Worm (Caenorhabditis elegans): Measurements from ENCODE around the gene lntl-1.

Gene lntl-1

DNA sequence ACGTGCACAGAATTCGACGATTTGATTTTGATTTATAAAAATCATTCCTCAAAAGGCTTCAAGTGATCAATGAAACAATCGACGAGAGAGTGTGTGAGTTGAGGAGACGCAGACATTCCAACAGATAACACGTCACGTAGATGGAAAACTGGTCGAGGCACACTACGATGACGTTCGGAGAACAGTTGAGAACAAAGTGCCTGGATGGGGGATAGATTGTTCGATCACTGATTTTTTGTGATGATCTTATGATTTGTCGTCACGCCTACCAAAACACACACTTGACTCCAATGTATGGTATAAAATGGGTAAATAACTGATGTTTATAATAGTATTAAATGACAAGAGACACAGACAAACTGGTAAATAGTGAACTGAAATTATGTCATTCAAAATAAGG is 28.6 kb downstream of the lntl-1 start:
- no peak for TF ChIP-seq nhr-12 (tag; optimal IDR thresholded peaks at IDR 0.05)
- TF ChIP-seq pax-3 (tag; optimal IDR thresholded peaks at IDR 0.05), result no peak
- TF ChIP-seq aly-2 (tag; optimal IDR thresholded peaks at IDR 0.05), result no peak
- TF ChIP-seq lin-39 (tag; optimal IDR thresholded peaks at IDR 0.05), result no peak
- TF ChIP-seq nhr-237 (tag; optimal IDR thresholded peaks at IDR 0.05), result no peak
- TF ChIP-seq ztf-11 (tag; optimal IDR thresholded peaks at IDR 0.05), result no peak
- TF ChIP-seq elt-3 (tag; optimal IDR thresholded peaks at IDR 0.05), result peak in 2 of 6 experiments; percentile 33 to 34
- TF ChIP-seq zag-1 (tag; optimal IDR thresholded peaks at IDR 0.05), result no peak
- TF ChIP-seq lsy-2 (tag; optimal IDR thresholded peaks at IDR 0.05), result no peak
- TF ChIP-seq snpc-4 (tag; optimal IDR thresholded peaks at IDR 0.05), result no peak
- TF ChIP-seq mab-9 (GFP tag; IDR thresholded peaks at IDR 0.05), result no peak
- no peak for TF ChIP-seq hpl-2 (GFP tag; optimal IDR thresholded peaks at IDR 0.05)
- no peak for TF ChIP-seq nhr-77 (tag; optimal IDR thresholded peaks at IDR 0.05)
- no peak for TF ChIP-seq ceh-82 (tag; optimal IDR thresholded peaks at IDR 0.05)
- no peak for TF ChIP-seq hlh-4 (tag; optimal IDR thresholded peaks at IDR 0.05)
- TF ChIP-seq tlp-1 (tag; optimal IDR thresholded peaks at IDR 0.05), result no peak
- no peak for TF ChIP-seq sox-4 (tag; optimal IDR thresholded peaks at IDR 0.05)
- TF ChIP-seq fkh-10 (GFP tag; optimal IDR thresholded peaks at IDR 0.05), result no peak
- TF ChIP-seq sptf-1 (tag; optimal IDR thresholded peaks at IDR 0.05), result no peak
- no peak for TF ChIP-seq ets-5 (GFP tag; IDR thresholded peaks at IDR 0.05)
- TF ChIP-seq unc-86 (tag; optimal IDR thresholded peaks at IDR 0.05), result no peak
- no peak for TF ChIP-seq nhr-84 (tag; optimal IDR thresholded peaks at IDR 0.05)
- TF ChIP-seq mdl-1 (tag; optimal IDR thresholded peaks at IDR 0.05), result peak in 1 of 2 experiments; percentile 66
- TF ChIP-seq ceh-90 (tag; optimal IDR thresholded peaks at IDR 0.05), result no peak
- no peak for TF ChIP-seq alr-1 (tag; optimal IDR thresholded peaks at IDR 0.05; ENCODE audit: borderline replicate concordance)
- no peak for TF ChIP-seq pqm-1 (tag; optimal IDR thresholded peaks at IDR 0.05)
- no peak for TF ChIP-seq unc-30 (tag; optimal IDR thresholded peaks at IDR 0.05)
- TF ChIP-seq blmp-1 (tag; optimal IDR thresholded peaks at IDR 0.05), result peak; percentile 3
- peak; percentile 93 for TF ChIP-seq nhr-71 (tag; optimal IDR thresholded peaks at IDR 0.05)
- TF ChIP-seq fos-1 (tag; optimal IDR thresholded peaks at IDR 0.05), result no peak
- no peak for TF ChIP-seq ces-1 (GFP tag; optimal IDR thresholded peaks at IDR 0.05)
- TF ChIP-seq unc-130 (tag; optimal IDR thresholded peaks at IDR 0.05), result no peak
- TF ChIP-seq Y116A8C.19 (tag; optimal IDR thresholded peaks at IDR 0.05; ENCODE audit: borderline replicate concordance), result no peak
- TF ChIP-seq nhr-11 (tag; optimal IDR thresholded peaks at IDR 0.05), result no peak
- TF ChIP-seq efl-3 (GFP tag; optimal IDR thresholded peaks at IDR 0.05), result no peak
- no peak for TF ChIP-seq dsc-1 (tag; optimal IDR thresholded peaks at IDR 0.05)
- peak; percentile 52 for TF ChIP-seq elt-2 (tag; optimal IDR thresholded peaks at IDR 0.05)
- TF ChIP-seq irx-1 (tag; optimal IDR thresholded peaks at IDR 0.05), result no peak
- TF ChIP-seq egl-13 (tag; optimal IDR thresholded peaks at IDR 0.05), result no peak
- peak in 1 of 2 experiments; percentile 58 for TF ChIP-seq lin-35 (GFP tag; optimal IDR thresholded peaks at IDR 0.05)
- TF ChIP-seq C04F5.9 (tag; optimal IDR thresholded peaks at IDR 0.05), result no peak
- no peak for TF ChIP-seq C34B4.2 (tag; optimal IDR thresholded peaks at IDR 0.05)
- peak; percentile 62 for TF ChIP-seq snu-23 (GFP tag; optimal IDR thresholded peaks at IDR 0.05)
- no peak for TF ChIP-seq mef-2 (tag; optimal IDR thresholded peaks at IDR 0.05)
- TF ChIP-seq hlh-17 (GFP tag; optimal IDR thresholded peaks at IDR 0.05; ENCODE audit: borderline replicate concordance), result no peak
- TF ChIP-seq egl-27 (tag; optimal IDR thresholded peaks at IDR 0.05), result no peak
- peak in 1 of 3 experiments; percentile 23 for TF ChIP-seq dpl-1 (GFP tag; optimal IDR thresholded peaks at IDR 0.05)
- no peak for TF ChIP-seq lir-3 (tag; optimal IDR thresholded peaks at IDR 0.05; ENCODE audit: poor library complexity)
- TF ChIP-seq isw-1 (GFP tag; IDR thresholded peaks at IDR 0.05), result no peak
- no peak for TF ChIP-seq C16A3.4 (tag; optimal IDR thresholded peaks at IDR 0.05)
- no peak for TF ChIP-seq ceh-88 (GFP tag; IDR thresholded peaks at IDR 0.05)
- TF ChIP-seq unc-98 (GFP tag; IDR thresholded peaks at IDR 0.05), result no peak
- no peak for TF ChIP-seq nhr-28 (tag; optimal IDR thresholded peaks at IDR 0.05)
- TF ChIP-seq nhr-90 (tag; optimal IDR thresholded peaks at IDR 0.05; ENCODE audit: poor library complexity), result peak; percentile 82

Data from whole organism, L1 larva.